Worm (Caenorhabditis elegans) whole organism, early embryonic: ENCODE measurements around the gene dos-2.

ENCODE experiments used
- B0310.2 ChIP-seq: sonication (generic microtip); optimal IDR thresholded peaks from 2 replicates; lab custom pipeline; 2016; ENCODE audit warnings: mild to moderate bottlenecking, missing genetic modification characterization, missing compliant biosample characterization
- ama-1 ChIP-seq: fragments of 150-350 bp; optimal IDR thresholded peaks from 2 replicates; lab custom pipeline; 2014
- flt-1 ChIP-seq: fragments of 200-800 bp; sonication (Bioruptor generic); IDR thresholded peaks from 2 replicates; pipeline ENCODE4 v1.3.6; 2022; ENCODE audit warnings: missing genetic modification characterization, missing compliant biosample characterization
- hmg-4 ChIP-seq: fragments of 200-800 bp; sonication (Bioruptor generic); optimal IDR thresholded peaks from 2 replicates; lab custom pipeline; 2018; ENCODE audit warnings: mild to moderate bottlenecking, missing genetic modification characterization, missing compliant biosample characterization
- hnd-1 ChIP-seq: sonication (generic microtip); optimal IDR thresholded peaks from 2 replicates; lab custom pipeline; 2016; ENCODE audit warnings: missing genetic modification characterization, missing compliant biosample characterization
- pes-1 ChIP-seq: fragments of 200-800 bp; sonication (Bioruptor generic); IDR thresholded peaks from 2 replicates; pipeline ENCODE4 v1.3.6; 2022; ENCODE audit warnings: missing genetic modification reagents, missing genetic modification characterization, missing compliant biosample characterization
- sea-1 ChIP-seq: fragments of 200-800 bp; sonication (Bioruptor generic); conservative IDR thresholded peaks from 2 replicates; pipeline ENCODE4 v1.3.6; 2022; ENCODE audit warnings: missing genetic modification characterization, missing compliant biosample characterization
- tra-4 ChIP-seq: sonication (generic microtip); optimal IDR thresholded peaks from 2 replicates; lab custom pipeline; 2017; ENCODE audit warnings: missing genetic modification characterization, missing compliant biosample characterization

ce11 chrII:3964302-3964885, 11.6 kb upstream of the dos-2 start:
- TF ChIP-seq ama-1 (lab: Kevin White, UChicago) (no peak), flt-1 (GFP tag; lab: Robert Waterston, UW) (no peak), pes-1 (GFP tag; lab: Robert Waterston, UW) (no peak), tra-4 (tag; lab: Kevin White, UChicago) (no peak), hnd-1 (tag; lab: Kevin White, UChicago) (no peak), B0310.2 (no peak), sea-1 (no peak), hmg-4 (GFP tag; lab: Kevin White, UChicago) (no peak)
